Fruit fly (Drosophila melanogaster): ENCODE results near the gene CG32640.

CG32640 gene

dm6 chrX:13143100-13143499, 34.7 kb upstream of the CG32640 start (continued):
- TF ChIP-seq CG3163 (GFP tag; optimal IDR thresholded peaks at IDR 0.05) (no peak), NC2α (GFP tag; optimal IDR thresholded peaks at IDR 0.05) (no peak), schlank (tag; optimal IDR thresholded peaks at IDR 0.05) (no peak), Lim3 (GFP tag; IDR thresholded peaks at IDR 0.05) (no peak), Sox102F (GFP tag; optimal IDR thresholded peaks at IDR 0.05) (peak; percentile 70), CG11504 (tag; optimal IDR thresholded peaks at IDR 0.05) (peak; percentile 67), Dip2 (GFP tag; IDR thresholded peaks at IDR 0.05) (no peak), Hr3 (GFP tag; optimal IDR thresholded peaks at IDR 0.05) (peak; percentile 5), corto (GFP tag; optimal IDR thresholded peaks at IDR 0.05) (no peak), salm (tag; optimal IDR thresholded peaks at IDR 0.05) (peak; percentile 5), Drgx (GFP tag; IDR thresholded peaks at IDR 0.05) (peak; percentile 89), da (GFP tag; optimal IDR thresholded peaks at IDR 0.05) (no peak), Fer2 (tag; optimal IDR thresholded peaks at IDR 0.05) (no peak), slbo (GFP tag; IDR thresholded peaks at IDR 0.05) (peak; percentile 37), Hr78 (GFP tag; optimal IDR thresholded peaks at IDR 0.05) (no peak), CG9215 (GFP tag; IDR thresholded peaks at IDR 0.05) (no peak), fd64A (GFP tag; optimal IDR thresholded peaks at IDR 0.05) (no peak), CG2875 (GFP tag; optimal IDR thresholded peaks at IDR 0.05) (no peak), sima (GFP tag; optimal IDR thresholded peaks at IDR 0.05) (no peak), ab (GFP tag; optimal IDR thresholded peaks at IDR 0.05) (no peak), hbn (GFP tag; IDR thresholded peaks at IDR 0.05; ENCODE audit: partially characterized antibody) (no peak), CG5245 (GFP tag; optimal IDR thresholded peaks at IDR 0.05) (no peak), Sry-δ (GFP tag; optimal IDR thresholded peaks at IDR 0.05) (no peak), lov (optimal IDR thresholded peaks at IDR 0.05) (no peak), lov (GFP tag; IDR thresholded peaks at IDR 0.05) (no peak), Trl (optimal IDR thresholded peaks at IDR 0.05) (no peak), Trl (GFP tag; optimal IDR thresholded peaks at IDR 0.05) (no peak), NfI (GFP tag; optimal IDR thresholded peaks at IDR 0.05) (no peak), gfzf (GFP tag; optimal IDR thresholded peaks at IDR 0.05) (no peak), CG11398 (GFP tag; optimal IDR thresholded peaks at IDR 0.05) (no peak), psq (GFP tag; optimal IDR thresholded peaks at IDR 0.05) (no peak), CG12391 (tag; optimal IDR thresholded peaks at IDR 0.05) (peak; percentile 40), CG30020 (tag; optimal IDR thresholded peaks at IDR 0.05) (no peak), HHEX (GFP tag; optimal IDR thresholded peaks at IDR 0.05) (no peak)

- no peak for TF ChIP-seq CG16779 (GFP tag; IDR thresholded peaks at IDR 0.05)
- TF ChIP-seq Blimp-1 (GFP tag; optimal IDR thresholded peaks at IDR 0.05), result peak; percentile 87
- TF ChIP-seq tgo (GFP tag; IDR thresholded peaks at IDR 0.05), result 0 out of 3 replicates have a peak, but pooled peaks have one; percentile 2
These were observed 31.9 kb upstream of the CG32640 start for dm6 chrX:13145858-13146257.

dm6 chrX:13149083-13149482, 28.7 kb upstream of the CG32640 start:
- TF ChIP-seq nom (GFP tag; optimal IDR thresholded peaks at IDR 0.05), result peak; percentile 11
- no peak for TF ChIP-seq da (GFP tag; optimal IDR thresholded peaks at IDR 0.05)
- TF ChIP-seq Drgx (GFP tag; IDR thresholded peaks at IDR 0.05), result peak; percentile 24; the same call in 1 of the 2 replicates

DNA sequence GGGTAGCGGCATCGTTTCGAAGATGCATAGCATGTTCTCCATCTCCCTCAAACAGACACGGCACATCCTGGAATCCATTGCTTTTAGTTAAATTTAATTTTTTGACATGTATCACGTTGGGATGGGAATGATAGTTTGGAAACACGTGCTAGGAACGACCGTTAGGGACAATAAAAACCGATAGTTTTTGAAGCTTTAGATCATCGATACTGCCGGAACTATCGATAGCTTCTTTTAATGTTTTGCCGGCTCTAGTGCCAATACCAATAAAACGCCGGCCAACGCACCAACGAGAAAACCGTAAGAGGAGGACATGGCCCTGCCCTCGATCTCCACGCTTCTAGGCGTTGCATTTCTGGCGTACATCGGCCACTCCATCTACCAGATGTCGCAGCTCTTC, 23.0 kb upstream of the CG32640 start, which contains the start of the genes CG4318 and CG4332:
Gene CG4318, minus strand, starts transcription at position 142 of the 400 bp plus-strand sequence.
Gene CG4332, plus strand, starts transcription at position 256 of the 400 bp plus-strand sequence.
- TF ChIP-seq yki (optimal IDR thresholded peaks at IDR 0.05), result no peak
- TF ChIP-seq HmgD (GFP tag; optimal IDR thresholded peaks at IDR 0.05), result no peak
- TF ChIP-seq slbo (GFP tag; IDR thresholded peaks at IDR 0.05), result 0 out of 2 replicates have a peak, but pooled peaks have one; percentile 14
- TF ChIP-seq usp (GFP tag; optimal IDR thresholded peaks at IDR 0.05), result no peak
- TF ChIP-seq ato (GFP tag; IDR thresholded peaks at IDR 0.05; ENCODE audit: partially characterized antibody), result peak; percentile 79
- no peak for TF ChIP-seq dysf (GFP tag; IDR thresholded peaks at IDR 0.05)
- no peak for TF ChIP-seq CG2889 (GFP tag; IDR thresholded peaks at IDR 0.05)
- no peak for TF ChIP-seq ken (GFP tag; IDR thresholded peaks at IDR 0.05)
- no peak for TF ChIP-seq lbe (GFP tag; optimal IDR thresholded peaks at IDR 0.05)
- no peak for TF ChIP-seq tll (GFP tag; optimal IDR thresholded peaks at IDR 0.05)
- peak; percentile 85 for TF ChIP-seq CG16813 (GFP tag; IDR thresholded peaks at IDR 0.05; ENCODE audit: partially characterized antibody)
- no peak for TF ChIP-seq CG8290 (GFP tag; optimal IDR thresholded peaks at IDR 0.05)
- no peak for TF ChIP-seq CG8290 (tag; optimal IDR thresholded peaks at IDR 0.05)

Data from whole organism, embryonic.